Fruit fly (Drosophila melanogaster) Kc167 (cell line): ENCODE data around the gene CG6067.

Source experiments
- Myc ChIP-seq: fragments of >200 bp; optimal IDR thresholded peaks from 2 replicates; lab custom pipeline; 2017; ENCODE audit warnings: missing external identifiers
- Sin3A ChIP-seq: fragments of >200 bp; optimal IDR thresholded peaks from 2 replicates; lab custom pipeline; 2018; ENCODE audit warnings: missing external identifiers
- h ChIP-seq: fragments of >200 bp; optimal IDR thresholded peaks from 3 replicates; lab custom pipeline; 2018; ENCODE audit warnings: missing external identifiers
- insv ChIP-seq: fragments of >200 bp; optimal IDR thresholded peaks from 3 replicates; lab custom pipeline; 2018; ENCODE audit warnings: missing external identifiers
- psq ChIP-seq: fragments of >200 bp; optimal IDR thresholded peaks from 2 replicates; lab custom pipeline; 2017; ENCODE audit warnings: missing external identifiers
- ttk ChIP-seq: sonication (Bioruptor generic); optimal IDR thresholded peaks from 2 replicates; lab custom pipeline; 2017; ENCODE audit warnings: missing external identifiers

The CG6067 gene

DNA sequence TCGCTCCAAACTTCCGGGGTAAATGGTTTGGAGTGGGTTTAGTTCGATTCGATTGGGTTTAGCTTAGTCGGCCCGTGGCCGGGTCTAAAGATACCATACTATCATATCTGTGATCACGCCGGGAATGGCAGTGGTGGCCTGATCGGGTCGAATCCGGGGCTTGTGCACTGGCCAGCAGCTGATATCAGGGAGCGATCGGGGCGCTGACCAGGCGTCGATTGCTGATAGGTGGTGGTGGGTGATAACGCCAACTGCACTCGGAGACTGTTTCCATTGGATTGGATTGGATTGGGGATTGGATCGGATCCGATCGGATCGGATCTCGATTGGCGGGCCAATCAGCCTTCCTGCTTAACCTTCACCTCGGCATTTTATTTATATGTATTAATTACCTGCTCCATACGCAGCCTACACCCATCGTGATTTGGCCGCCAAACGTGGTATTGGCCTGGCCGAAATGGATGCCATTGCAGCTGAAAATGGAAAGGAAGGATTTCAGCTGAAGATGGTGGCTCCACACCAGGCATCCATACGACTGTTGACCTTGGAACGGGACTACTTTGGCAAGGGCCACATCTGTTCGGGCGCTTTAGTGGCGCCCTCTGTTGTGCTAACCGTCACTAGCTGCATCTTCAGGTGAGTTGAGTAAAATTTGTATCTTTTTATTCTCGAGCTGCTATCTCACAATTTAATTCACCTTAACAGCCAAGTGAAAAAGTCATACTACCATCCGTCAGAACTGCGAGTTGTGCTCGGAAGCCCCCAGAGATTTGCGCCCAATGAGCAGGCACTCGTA lies 1.4 kb downstream of the CG6067 start:
- TF ChIP-seq Sin3A (lab: Kevin White, UChicago) (no peak), ttk (lab: Kevin White, UChicago) (no peak), insv (no peak), h (lab: Kevin White, UChicago) (no peak), psq (lab: Kevin White, UChicago) (no peak), Myc (lab: Kevin White, UChicago) (no peak)

dm6 chrX:5964169-5964686 lies 8.8 kb downstream of the CG6067 start:
- TF ChIP-seq psq (lab: Kevin White, UChicago): no peak
- no peak for TF ChIP-seq ttk (lab: Kevin White, UChicago)
- TF ChIP-seq Sin3A (lab: Kevin White, UChicago): no peak
- no peak for TF ChIP-seq h (lab: Kevin White, UChicago)
- no peak for TF ChIP-seq Myc (lab: Kevin White, UChicago)
- TF ChIP-seq insv: no peak

dm6 chrX:5965517-5966397 lies 10.3 kb downstream of the CG6067 start, which contains the start of gene Grip:
Grip (plus strand) TSS chrX:5966279.
- TF ChIP-seq Sin3A (lab: Kevin White, UChicago) (no peak), h (lab: Kevin White, UChicago) (no peak), psq (lab: Kevin White, UChicago) (no peak), ttk (lab: Kevin White, UChicago) (no peak), insv (no peak), Myc (lab: Kevin White, UChicago) (no peak)

DNA sequence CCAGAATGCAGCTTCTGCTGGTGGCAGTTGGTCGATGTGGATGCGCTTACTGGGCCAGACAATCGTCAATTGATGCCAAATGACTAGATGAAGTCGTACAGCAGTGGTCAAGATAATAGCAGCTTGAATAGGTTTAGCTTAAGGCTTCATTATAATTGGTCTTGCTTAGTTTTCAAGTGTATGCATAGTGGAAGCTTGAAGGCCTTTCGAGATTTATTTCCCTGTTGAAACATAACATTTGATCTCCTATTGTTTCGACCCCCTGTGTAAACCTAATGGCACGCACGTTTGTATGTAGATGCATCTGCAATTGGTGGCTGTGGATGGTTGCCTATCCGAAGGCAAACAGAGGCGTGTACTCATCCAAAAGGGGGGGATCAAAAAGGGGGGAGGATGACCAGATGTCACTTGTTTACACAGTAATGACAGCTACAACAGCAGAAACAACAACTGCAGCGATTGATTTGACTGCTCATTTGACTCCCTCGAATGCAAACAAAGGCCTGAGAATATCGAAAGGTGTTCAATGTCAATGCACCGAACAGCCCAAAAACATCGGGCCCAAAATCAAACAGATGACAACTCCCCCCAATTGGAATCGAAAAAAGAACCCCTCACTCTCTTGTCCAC lies 12.8 kb downstream of the CG6067 start:
- TF ChIP-seq Sin3A (lab: Kevin White, UChicago): no peak
- TF ChIP-seq ttk (lab: Kevin White, UChicago): no peak
- TF ChIP-seq Myc (lab: Kevin White, UChicago): no peak
- no peak for TF ChIP-seq psq (lab: Kevin White, UChicago)
- TF ChIP-seq insv: no peak
- TF ChIP-seq h (lab: Kevin White, UChicago): no peak

DNA sequence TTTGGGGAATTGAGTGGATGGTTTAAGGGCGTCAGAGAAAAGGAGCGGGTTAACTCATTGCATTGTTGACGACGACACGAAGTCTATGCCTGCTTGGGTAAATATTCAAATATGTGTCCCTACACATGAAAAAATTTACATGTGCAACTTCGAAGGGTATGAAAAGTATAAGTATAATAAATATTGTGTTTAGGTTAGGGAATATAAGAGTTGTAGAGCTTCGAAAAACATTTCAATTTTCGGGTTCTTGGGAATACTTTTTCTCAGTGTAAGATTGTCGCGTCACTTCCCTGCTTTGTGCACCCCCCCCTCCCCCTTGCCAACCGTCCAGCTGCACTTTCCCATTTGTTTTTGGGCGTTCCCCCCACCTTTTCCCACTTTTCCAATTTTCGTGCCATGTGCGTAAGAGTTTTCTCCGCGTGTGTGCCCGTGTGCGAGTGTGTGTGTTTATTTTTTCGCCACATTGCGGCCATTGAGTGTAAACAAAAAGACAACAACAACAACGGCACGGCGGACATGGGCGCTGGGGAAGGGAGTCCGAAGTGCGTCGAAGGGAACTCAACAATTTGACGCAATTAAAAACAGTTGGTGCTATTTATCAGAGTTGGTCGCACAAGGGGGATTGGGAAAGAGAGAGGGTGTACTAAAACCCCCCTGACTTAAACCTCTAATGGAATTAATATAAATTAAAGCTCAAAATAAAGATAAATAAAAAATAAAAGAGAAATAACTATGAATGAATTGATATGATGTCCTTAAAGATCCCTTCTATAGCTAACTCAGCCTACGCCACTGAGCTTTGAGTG lies 14.6 kb downstream of the CG6067 start:
- TF ChIP-seq insv: no peak

DNA sequence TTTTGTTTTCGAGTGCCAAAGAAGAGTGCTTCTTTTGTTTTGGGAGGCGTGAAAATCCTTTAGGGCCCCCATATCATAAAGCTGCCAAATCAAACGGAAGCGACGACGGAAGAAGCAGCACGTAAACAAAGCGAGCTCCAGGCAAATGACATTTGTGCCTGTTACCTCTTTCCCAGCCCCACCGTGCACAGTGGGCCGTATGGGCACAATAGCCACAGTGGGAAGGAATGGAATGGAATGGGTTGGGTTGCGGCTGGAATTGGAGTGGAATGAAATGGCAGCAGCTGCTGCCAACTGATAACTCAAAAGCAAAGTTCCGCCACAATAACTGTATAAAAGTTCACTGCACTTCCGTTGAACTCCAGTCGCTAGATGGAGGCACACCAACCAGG lies 15.2 kb downstream of the CG6067 start:
- TF ChIP-seq insv (no peak), Myc (lab: Kevin White, UChicago) (no peak), Sin3A (lab: Kevin White, UChicago) (no peak), ttk (lab: Kevin White, UChicago) (no peak), psq (lab: Kevin White, UChicago) (no peak), h (lab: Kevin White, UChicago) (no peak)

DNA sequence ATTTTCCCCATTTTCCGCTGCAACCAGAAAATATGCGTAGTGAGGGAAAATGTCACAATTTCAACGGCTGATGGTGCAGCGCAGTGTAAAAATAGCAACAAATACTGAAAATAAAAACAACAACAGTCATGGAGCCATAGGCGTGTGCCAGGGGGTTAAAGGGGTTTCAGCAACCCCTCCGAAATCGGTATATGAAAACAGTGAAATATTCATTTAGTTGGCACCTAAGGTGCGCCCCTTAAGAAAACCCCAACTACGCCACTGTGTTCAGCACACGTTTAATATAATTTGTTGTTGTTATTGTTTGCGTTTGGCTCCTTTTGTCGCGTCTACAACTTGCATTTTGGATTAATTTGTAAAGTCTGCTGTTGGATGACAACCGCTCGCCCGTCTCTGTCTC lies 16.6 kb downstream of the CG6067 start:
- TF ChIP-seq insv: no peak
- no peak for TF ChIP-seq ttk (lab: Kevin White, UChicago)

DNA sequence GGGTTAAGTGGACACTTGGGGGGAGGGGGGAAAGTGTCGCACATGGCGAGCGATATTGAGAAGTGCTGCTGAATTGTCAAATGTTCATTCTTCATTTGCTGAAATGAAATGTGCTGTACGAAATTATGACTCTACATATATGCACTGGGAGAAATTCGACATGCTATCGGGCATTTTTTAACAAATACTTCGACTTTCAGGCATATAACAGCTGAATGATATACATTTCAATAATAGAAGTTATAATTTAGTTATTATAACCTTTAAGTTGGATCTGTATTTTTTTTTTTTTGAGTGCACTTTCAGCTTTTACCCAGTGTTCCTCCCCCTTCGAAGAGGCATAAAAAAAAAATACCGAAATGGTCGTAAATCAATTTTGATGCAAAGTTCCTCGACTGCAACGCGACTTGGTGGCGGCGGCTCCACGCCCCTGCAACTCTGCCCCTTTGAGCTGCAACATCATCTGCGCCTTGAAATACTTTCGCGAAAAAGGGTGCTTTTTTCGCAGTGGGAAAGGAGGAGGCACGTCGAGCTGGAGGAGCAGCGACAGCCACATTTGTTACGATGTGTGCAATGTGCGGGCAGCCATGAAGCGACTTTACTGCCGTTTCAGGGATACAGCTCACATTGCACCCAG lies 18.1 kb downstream of the CG6067 start:
- TF ChIP-seq ttk (lab: Kevin White, UChicago) (no peak), psq (lab: Kevin White, UChicago) (no peak), insv (no peak), Myc (lab: Kevin White, UChicago) (no peak), h (lab: Kevin White, UChicago) (no peak), Sin3A (lab: Kevin White, UChicago) (no peak)

dm6 chrX:5974358-5975143 lies 19.1 kb downstream of the CG6067 start:
- no peak for TF ChIP-seq h (lab: Kevin White, UChicago)
- TF ChIP-seq Sin3A (lab: Kevin White, UChicago): no peak
- TF ChIP-seq ttk (lab: Kevin White, UChicago): no peak

dm6 chrX:5977113-5977512 lies 21.7 kb downstream of the CG6067 start:
- TF ChIP-seq h (lab: Kevin White, UChicago) (no peak), psq (lab: Kevin White, UChicago) (no peak), insv (no peak), Sin3A (lab: Kevin White, UChicago) (no peak)
